Worm (Caenorhabditis elegans): ENCODE results near the gene faah-5.

faah-5 gene

DNA sequence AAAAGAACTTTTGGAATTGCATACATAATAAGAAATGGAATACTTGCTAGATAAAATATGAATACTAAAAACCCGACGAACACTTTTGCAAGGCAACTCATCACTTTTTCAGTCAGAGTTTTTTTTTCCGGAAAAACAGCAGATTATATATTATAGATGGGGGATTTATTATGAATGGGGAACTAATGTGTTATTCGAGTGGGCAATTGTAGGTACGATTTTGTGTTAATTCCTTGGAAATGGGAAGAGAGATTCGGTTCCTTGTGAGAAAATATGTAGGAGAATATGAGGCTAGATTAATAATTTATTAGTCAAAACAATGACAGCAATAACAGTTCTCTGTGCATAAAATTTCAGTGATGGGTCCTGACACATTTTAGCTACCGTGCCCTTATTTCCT is at the start of gene faah-5:
TSS of gene faah-5 (minus strand) at position 101 of the 400 bp plus-strand sequence.
- TF ChIP-seq unc-62 (GFP tag; optimal IDR thresholded peaks at IDR 0.05) (no peak), tbx-8 (GFP tag; optimal IDR thresholded peaks at IDR 0.05) (no peak), lin-13 (tag; optimal IDR thresholded peaks at IDR 0.05) (no peak), ceh-43 (GFP tag; optimal IDR thresholded peaks at IDR 0.05) (no peak), sem-2 (GFP tag; optimal IDR thresholded peaks at IDR 0.05) (no peak), mab-5 (tag; optimal IDR thresholded peaks at IDR 0.05) (no peak), mls-2 (tag; optimal IDR thresholded peaks at IDR 0.05) (no peak), elt-3 (tag; optimal IDR thresholded peaks at IDR 0.05) (no peak), lin-32 (GFP tag; optimal IDR thresholded peaks at IDR 0.05) (no peak), ztf-11 (tag; optimal IDR thresholded peaks at IDR 0.05) (no peak)

DNA sequence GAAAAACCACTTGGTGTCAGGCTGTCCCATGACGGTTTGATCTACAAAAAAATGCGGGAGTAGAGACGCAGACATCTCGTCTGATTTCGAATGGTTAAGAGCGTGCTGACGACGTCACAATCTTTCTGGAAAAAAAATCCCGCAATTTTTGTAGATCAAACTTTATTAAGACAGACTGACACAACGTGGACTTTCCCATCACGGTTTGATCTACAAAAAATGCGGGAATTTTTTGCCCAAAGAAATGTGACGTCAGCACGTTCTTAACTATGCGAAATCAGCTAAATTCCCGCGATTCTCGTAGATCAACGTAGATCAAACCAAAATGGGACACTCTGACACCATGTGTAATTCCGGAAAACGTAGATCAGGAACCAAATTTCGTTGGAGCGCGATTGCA is 47.3 kb upstream of the faah-5 start:
- TF ChIP-seq ceh-43 (GFP tag; optimal IDR thresholded peaks at IDR 0.05) (no peak), lin-32 (GFP tag; optimal IDR thresholded peaks at IDR 0.05) (no peak), blmp-1 (tag; optimal IDR thresholded peaks at IDR 0.05) (no peak), nhr-237 (tag; optimal IDR thresholded peaks at IDR 0.05) (no peak), bed-3 (GFP tag; optimal IDR thresholded peaks at IDR 0.05) (no peak), ztf-11 (tag; optimal IDR thresholded peaks at IDR 0.05) (no peak), ceh-83 (GFP tag; optimal IDR thresholded peaks at IDR 0.05) (no peak), sem-2 (GFP tag; optimal IDR thresholded peaks at IDR 0.05) (no peak)

DNA sequence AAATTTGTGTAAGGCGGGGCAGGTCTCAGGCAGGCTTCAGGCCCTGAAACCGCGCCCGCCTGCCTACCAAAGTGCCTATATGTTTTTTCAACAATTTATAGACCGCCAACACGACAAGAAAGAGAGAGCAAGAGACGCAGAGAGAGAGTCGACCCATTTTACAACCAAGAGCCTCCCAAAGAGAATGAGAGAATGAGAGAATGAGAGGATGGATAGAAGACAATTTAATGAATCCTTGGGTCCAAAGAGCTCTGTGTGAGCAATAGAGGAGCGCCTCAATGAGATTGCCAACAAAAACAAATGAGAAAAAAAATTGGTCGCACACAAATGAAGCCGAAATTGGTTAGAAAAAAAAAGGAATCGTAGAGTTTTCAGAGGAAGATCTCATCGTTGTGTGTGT is 46.7 kb upstream of the faah-5 start:
- TF ChIP-seq nhr-28 (tag; optimal IDR thresholded peaks at IDR 0.05), result no peak
- TF ChIP-seq elt-1 (tag; optimal IDR thresholded peaks at IDR 0.05; ENCODE audit: borderline replicate concordance, insufficient read depth), result no peak
- TF ChIP-seq ces-1 (GFP tag; optimal IDR thresholded peaks at IDR 0.05), result peak; percentile 60
- TF ChIP-seq lsy-2 (tag; optimal IDR thresholded peaks at IDR 0.05), result no peak
- TF ChIP-seq nhr-76 (tag; optimal IDR thresholded peaks at IDR 0.05), result no peak
- TF ChIP-seq flh-1 (GFP tag; optimal IDR thresholded peaks at IDR 0.05), result no peak
- no peak for TF ChIP-seq nhr-12 (tag; optimal IDR thresholded peaks at IDR 0.05)
- TF ChIP-seq sptf-1 (tag; optimal IDR thresholded peaks at IDR 0.05), result no peak
- peak; percentile 60 for TF ChIP-seq hlh-1 (tag; optimal IDR thresholded peaks at IDR 0.05)
- TF ChIP-seq mls-2 (tag; optimal IDR thresholded peaks at IDR 0.05), result no peak
- TF ChIP-seq snpc-4 (tag; optimal IDR thresholded peaks at IDR 0.05), result no peak
- TF ChIP-seq lin-32 (GFP tag; optimal IDR thresholded peaks at IDR 0.05), result no peak
- TF ChIP-seq unc-39 (tag; optimal IDR thresholded peaks at IDR 0.05), result no peak
- no peak for TF ChIP-seq zip-8 (tag; optimal IDR thresholded peaks at IDR 0.05)
- TF ChIP-seq drap-1 (GFP tag; optimal IDR thresholded peaks at IDR 0.05), result no peak
- peak; percentile 12 for TF ChIP-seq mab-5 (tag; optimal IDR thresholded peaks at IDR 0.05)
- TF ChIP-seq unc-120 (tag; optimal IDR thresholded peaks at IDR 0.05; ENCODE audit: poor library complexity, severe bottlenecking), result peak; percentile 70

DNA sequence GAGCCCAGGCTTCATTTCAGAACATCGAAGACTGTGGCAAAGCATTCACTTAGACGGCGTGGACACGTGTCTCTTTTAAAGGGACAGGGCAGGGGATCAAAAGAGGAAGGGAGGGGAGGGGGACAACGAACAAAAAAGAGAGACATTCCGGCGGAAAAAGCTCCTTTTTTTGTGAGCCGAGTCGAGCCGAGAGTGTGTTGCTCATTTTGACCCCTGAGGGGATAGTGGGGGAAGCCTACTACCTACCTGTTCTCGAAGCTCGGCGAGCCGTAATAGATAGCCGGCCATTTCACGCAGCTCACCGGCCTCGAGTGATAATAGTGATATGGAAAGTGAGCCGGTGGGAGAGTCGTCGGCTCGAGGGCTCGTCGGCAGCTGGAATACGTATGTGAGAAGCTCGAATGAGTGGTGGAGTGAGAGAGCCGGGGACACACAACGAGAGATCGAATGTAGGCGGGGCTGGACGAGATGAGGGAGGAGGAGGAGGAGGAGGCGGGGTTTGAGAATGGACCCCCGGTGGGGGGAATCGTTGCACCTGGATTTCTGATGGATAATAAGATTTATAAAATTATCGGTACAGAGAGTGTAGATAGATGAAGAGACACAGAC is 45.5 kb upstream of the faah-5 start:
- no peak for TF ChIP-seq zip-8 (tag; optimal IDR thresholded peaks at IDR 0.05)
- TF ChIP-seq drap-1 (GFP tag; optimal IDR thresholded peaks at IDR 0.05), result peak; percentile 50
- TF ChIP-seq M03D4.4 (tag; optimal IDR thresholded peaks at IDR 0.05), result peak; percentile 41
- TF ChIP-seq flh-1 (GFP tag; optimal IDR thresholded peaks at IDR 0.05), result no peak
- TF ChIP-seq unc-120 (tag; optimal IDR thresholded peaks at IDR 0.05; ENCODE audit: poor library complexity, severe bottlenecking), result peak; percentile 62
- TF ChIP-seq unc-62 (GFP tag; optimal IDR thresholded peaks at IDR 0.05), result no peak
- TF ChIP-seq sem-2 (GFP tag; optimal IDR thresholded peaks at IDR 0.05), result no peak
- no peak for TF ChIP-seq nhr-28 (tag; optimal IDR thresholded peaks at IDR 0.05)

DNA sequence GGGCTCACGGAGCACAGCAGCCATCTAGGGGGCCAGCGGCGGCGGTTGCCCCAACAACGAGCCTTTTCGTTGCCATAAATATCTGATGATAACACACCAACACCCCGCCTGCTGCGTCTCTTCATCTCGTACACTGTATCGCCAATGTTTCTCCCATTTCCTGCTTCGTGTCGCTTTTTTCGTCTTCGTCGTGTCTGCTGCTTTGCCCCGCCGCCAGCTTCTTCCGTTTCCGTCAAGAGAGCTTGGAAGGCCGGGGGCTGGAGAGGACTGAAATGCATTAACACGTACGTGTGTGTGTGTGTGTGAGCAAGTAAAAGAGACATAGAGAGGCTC is 44.7 kb upstream of the faah-5 start:
- TF ChIP-seq flh-1 (GFP tag; optimal IDR thresholded peaks at IDR 0.05) (no peak), unc-120 (tag; optimal IDR thresholded peaks at IDR 0.05; ENCODE audit: poor library complexity, severe bottlenecking) (peak; percentile 74), tbx-8 (GFP tag; optimal IDR thresholded peaks at IDR 0.05) (no peak), lin-32 (GFP tag; optimal IDR thresholded peaks at IDR 0.05) (peak; percentile 6), mls-2 (tag; optimal IDR thresholded peaks at IDR 0.05) (no peak), M03D4.4 (tag; optimal IDR thresholded peaks at IDR 0.05) (peak; percentile 54), ces-1 (GFP tag; optimal IDR thresholded peaks at IDR 0.05) (peak; percentile 24), drap-1 (GFP tag; optimal IDR thresholded peaks at IDR 0.05) (peak; percentile 22), ceh-83 (GFP tag; optimal IDR thresholded peaks at IDR 0.05) (peak; percentile 84)

Measured in whole organism, mixed stage, embryonic.